Worm (Caenorhabditis elegans): ENCODE results near the gene T13A10.1.

ce11 chrIV:6254635-6255034 is 21.2 kb upstream of the T13A10.1 start, which contains the start of gene T13A10.64:
- no peak for TF ChIP-seq dve-1 (tag; optimal IDR thresholded peaks at IDR 0.05)
- no peak for TF ChIP-seq ama-1 (optimal IDR thresholded peaks at IDR 0.05)
- TF ChIP-seq fkh-10 (GFP tag; optimal IDR thresholded peaks at IDR 0.05): no peak
- no peak for TF ChIP-seq tbx-2 (tag; optimal IDR thresholded peaks at IDR 0.05)
- TF ChIP-seq unc-42 (tag; optimal IDR thresholded peaks at IDR 0.05): no peak
- TF ChIP-seq hlh-30 (tag; optimal IDR thresholded peaks at IDR 0.05; ENCODE audit: insufficient read depth): no peak
- no peak for TF ChIP-seq mec-3 (tag; optimal IDR thresholded peaks at IDR 0.05; ENCODE audit: borderline replicate concordance)
- TF ChIP-seq nfya-1 (tag; optimal IDR thresholded peaks at IDR 0.05): no peak
- no peak for TF ChIP-seq ceh-18 (tag; optimal IDR thresholded peaks at IDR 0.05)
- TF ChIP-seq lin-11 (tag; optimal IDR thresholded peaks at IDR 0.05): no peak
- no peak for TF ChIP-seq pqm-1 (tag; optimal IDR thresholded peaks at IDR 0.05)
- no peak for TF ChIP-seq pros-1 (tag; optimal IDR thresholded peaks at IDR 0.05)

All from whole organism, late embryonic.